Fruit fly (Drosophila melanogaster): ENCODE measurements around the gene CG31975.

The CG31975 gene

dm6 chr2L:125364-126252, 15.2 kb downstream of the CG31975 start (continued):
- TF ChIP-seq grau (tag; optimal IDR thresholded peaks at IDR 0.05) (no peak), CG18599 (GFP tag; optimal IDR thresholded peaks at IDR 0.05) (peak; percentile 17), CG9437 (GFP tag; optimal IDR thresholded peaks at IDR 0.05) (no peak), CG13296 (GFP tag; optimal IDR thresholded peaks at IDR 0.05) (peak; percentile 59), eyg (GFP tag; optimal IDR thresholded peaks at IDR 0.05) (no peak), ci (GFP tag; IDR thresholded peaks at IDR 0.05) (no peak), NC2β (GFP tag; optimal IDR thresholded peaks at IDR 0.05) (no peak), grn (GFP tag; optimal IDR thresholded peaks at IDR 0.05) (peak; percentile 11), Meics (GFP tag; optimal IDR thresholded peaks at IDR 0.05) (no peak), unc-4 (GFP tag; IDR thresholded peaks at IDR 0.05; ENCODE audit: partially characterized antibody) (no peak), hkb (optimal IDR thresholded peaks at IDR 0.05) (no peak), hkb (GFP tag; IDR thresholded peaks at IDR 0.05) (0 out of 2 replicates have a peak, but pooled peaks have one; percentile 7), D (optimal IDR thresholded peaks at IDR 0.05) (no peak), D (GFP tag; optimal IDR thresholded peaks at IDR 0.05) (no peak), h (optimal IDR thresholded peaks at IDR 0.05) (no peak), Opbp (GFP tag; IDR thresholded peaks at IDR 0.05; ENCODE audit: partially characterized antibody) (no peak), Poxn (GFP tag; IDR thresholded peaks at IDR 0.05) (no peak), Hr39 (optimal IDR thresholded peaks at IDR 0.05) (no peak), so (GFP tag; IDR thresholded peaks at IDR 0.05) (no peak), chn (GFP tag; optimal IDR thresholded peaks at IDR 0.05) (no peak), unpg (GFP tag; optimal IDR thresholded peaks at IDR 0.05) (no peak), Dfd (GFP tag; optimal IDR thresholded peaks at IDR 0.05) (no peak), cato (GFP tag; optimal IDR thresholded peaks at IDR 0.05; ENCODE audit: borderline replicate concordance) (no peak), CG11085 (GFP tag; IDR thresholded peaks at IDR 0.05) (no peak), CG2875 (GFP tag; optimal IDR thresholded peaks at IDR 0.05) (no peak), CG11560 (tag; IDR thresholded peaks at IDR 0.05) (no peak), luna (GFP tag; optimal IDR thresholded peaks at IDR 0.05) (no peak), PHDP (tag; optimal IDR thresholded peaks at IDR 0.05) (no peak), Oaz (GFP tag; IDR thresholded peaks at IDR 0.05) (no peak), zen (tag; optimal IDR thresholded peaks at IDR 0.05) (no peak), Fer2 (tag; optimal IDR thresholded peaks at IDR 0.05) (no peak), gt (GFP tag; IDR thresholded peaks at IDR 0.05) (no peak), Hand (GFP tag; optimal IDR thresholded peaks at IDR 0.05) (no peak), mirr (GFP tag; optimal IDR thresholded peaks at IDR 0.05) (peak; percentile 90), CG18764 (GFP tag; optimal IDR thresholded peaks at IDR 0.05) (no peak), CG15514 (GFP tag; optimal IDR thresholded peaks at IDR 0.05) (peak; percentile 21), CG13624 (GFP tag; optimal IDR thresholded peaks at IDR 0.05) (no peak), C15 (GFP tag; IDR thresholded peaks at IDR 0.05) (no peak), pum (GFP tag; optimal IDR thresholded peaks at IDR 0.05) (no peak), CG17829 (tag; optimal IDR thresholded peaks at IDR 0.05) (no peak), lab (GFP tag; optimal IDR thresholded peaks at IDR 0.05) (peak; percentile 48), Six4 (GFP tag; optimal IDR thresholded peaks at IDR 0.05) (no peak), hth (optimal IDR thresholded peaks at IDR 0.05) (no peak), mld (GFP tag; IDR thresholded peaks at IDR 0.05; ENCODE audit: partially characterized antibody) (no peak), dm (GFP tag; optimal IDR thresholded peaks at IDR 0.05) (no peak), CG15073 (GFP tag; optimal IDR thresholded peaks at IDR 0.05) (no peak), Hey (tag; optimal IDR thresholded peaks at IDR 0.05) (no peak), CG4282 (GFP tag; optimal IDR thresholded peaks at IDR 0.05) (no peak), pita (GFP tag; optimal IDR thresholded peaks at IDR 0.05) (no peak), gce (GFP tag; IDR thresholded peaks at IDR 0.05) (no peak), CG6765 (GFP tag; optimal IDR thresholded peaks at IDR 0.05) (no peak)
